Worm (Caenorhabditis elegans) whole organism, late embryonic: ENCODE results near the gene F26D10.13.
A peak's percentile ranks its signal among the peaks of the same experiment; 100 is the strongest.

Source experiments
- K02D7.2 ChIP-seq: sonication (generic microtip); optimal IDR thresholded peaks from 2 replicates; lab custom pipeline; 2017; ENCODE audit warnings: mild to moderate bottlenecking, missing genetic modification characterization, missing compliant biosample characterization
- ama-1 ChIP-seq: fragments of 150-350 bp; optimal IDR thresholded peaks from 2 replicates; lab custom pipeline; 2014
- ceh-31 ChIP-seq: sonication (generic microtip); optimal IDR thresholded peaks from 2 replicates; lab custom pipeline; 2016; ENCODE audit warnings: missing genetic modification characterization, missing compliant biosample characterization
- elt-2 ChIP-seq: sonication (generic microtip); optimal IDR thresholded peaks from 2 replicates; lab custom pipeline; 2016; ENCODE audit warnings: missing genetic modification reagents, missing genetic modification characterization, missing compliant biosample characterization
- fkh-10 ChIP-seq: fragments of 150-350 bp; optimal IDR thresholded peaks from 2 replicates; lab custom pipeline; 2014; ENCODE audit warnings: missing biosample characterization, missing genetic modification reagents, missing genetic modification characterization
- lin-11 ChIP-seq: fragments of 200-800 bp; sonication (Bioruptor generic); optimal IDR thresholded peaks from 2 replicates; lab custom pipeline; 2018; ENCODE audit warnings: mild to moderate bottlenecking, missing genetic modification characterization, missing compliant biosample characterization
- madf-2 ChIP-seq: sonication (generic microtip); optimal IDR thresholded peaks from 2 replicates; lab custom pipeline; 2017; ENCODE audit warnings: missing genetic modification characterization, missing compliant biosample characterization
- npax-4 ChIP-seq: sonication (generic microtip); optimal IDR thresholded peaks from 2 replicates; lab custom pipeline; 2016; ENCODE audit warnings: missing genetic modification characterization, missing compliant biosample characterization
- pha-2 ChIP-seq: sonication (generic microtip); optimal IDR thresholded peaks from 2 replicates; lab custom pipeline; 2017; ENCODE audit warnings: mild to moderate bottlenecking, missing genetic modification characterization, missing compliant biosample characterization
- pha-4 ChIP-seq: fragments of 150-350 bp; optimal IDR thresholded peaks from 2 replicates; lab custom pipeline; 2018; ENCODE audit warnings: missing biosample characterization, missing genetic modification reagents, missing genetic modification characterization
- tbx-2 ChIP-seq: sonication (generic microtip); optimal IDR thresholded peaks from 2 replicates; lab custom pipeline; 2016; ENCODE audit warnings: missing genetic modification characterization, missing compliant biosample characterization
- ttx-3 ChIP-seq: sonication (generic microtip); optimal IDR thresholded peaks from 2 replicates; lab custom pipeline; 2016; ENCODE audit warnings: missing genetic modification reagents, missing genetic modification characterization, missing compliant biosample characterization
- unc-55 ChIP-seq: sonication (generic microtip); optimal IDR thresholded peaks from 2 replicates; lab custom pipeline; 2017; ENCODE audit warnings: missing biosample characterization, missing genetic modification reagents, missing genetic modification characterization

DNA sequence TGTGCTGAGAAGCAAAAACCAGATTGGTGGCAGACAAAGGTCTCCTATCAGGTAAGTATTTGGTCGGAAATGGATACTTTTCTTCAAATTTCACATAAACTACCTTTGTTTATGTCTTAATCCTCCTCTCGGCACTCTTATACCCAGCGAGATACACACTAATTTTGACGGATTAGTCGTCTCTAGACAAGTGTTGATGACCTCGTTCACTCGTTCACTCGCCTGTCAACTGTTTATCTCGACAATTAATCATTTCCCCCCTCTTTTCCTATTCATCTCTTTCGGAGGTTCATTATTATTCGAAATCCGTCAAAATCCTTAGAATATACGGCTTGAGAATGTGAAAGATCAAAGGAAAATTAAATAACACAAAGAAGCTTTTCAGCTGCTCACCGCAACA lies 5.1 kb upstream of the F26D10.13 start:
- no peak for TF ChIP-seq elt-2 (tag; lab: Kevin White, UChicago)
- TF ChIP-seq unc-55 (GFP tag; lab: Kevin White, UChicago): peak; percentile 98
- no peak for TF ChIP-seq pha-2 (tag; lab: Kevin White, UChicago)
- no peak for TF ChIP-seq fkh-10 (GFP tag; lab: Kevin White, UChicago)
- no peak for TF ChIP-seq ama-1
- no peak for TF ChIP-seq npax-4 (tag; lab: Kevin White, UChicago)
- no peak for TF ChIP-seq ceh-31 (tag; lab: Kevin White, UChicago)
- TF ChIP-seq tbx-2 (tag; lab: Kevin White, UChicago): no peak
- no peak for TF ChIP-seq ttx-3 (tag; lab: Kevin White, UChicago)
- TF ChIP-seq pha-4: no peak
- TF ChIP-seq K02D7.2 (tag; lab: Kevin White, UChicago): no peak
- TF ChIP-seq lin-11 (tag; lab: Kevin White, UChicago): no peak
- TF ChIP-seq madf-2 (tag; lab: Kevin White, UChicago): no peak
